Worm (Caenorhabditis elegans): ENCODE data around the gene txt-19.

Gene txt-19

DNA sequence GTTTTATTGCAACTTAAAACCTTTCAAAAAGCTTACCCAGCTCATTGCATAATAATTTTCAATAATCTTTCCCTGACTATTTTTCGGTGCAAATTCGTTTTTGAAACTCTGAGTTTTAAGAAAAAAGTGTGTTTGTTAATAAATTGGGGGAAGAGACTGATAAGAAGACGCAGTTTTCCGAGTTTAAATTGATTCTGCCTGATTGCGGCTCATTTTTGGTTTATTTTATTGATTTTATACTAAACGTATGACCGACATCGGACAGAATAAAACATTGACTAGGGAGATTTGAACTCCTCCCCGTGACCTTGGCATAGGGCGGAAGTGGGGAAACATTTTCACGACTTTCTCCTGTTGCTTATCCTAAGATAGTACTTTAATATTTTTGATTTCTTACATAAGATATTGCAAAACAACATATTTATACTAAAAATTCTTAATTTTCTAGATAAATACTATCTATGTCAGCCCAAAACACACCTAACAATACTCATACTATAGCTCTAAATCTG lies 50.7 kb downstream of the txt-19 start, which contains the start of gene K08D8.7:
Gene K08D8.7 (plus strand): TSS at position 462 of the 512 bp plus-strand sequence.
- TF ChIP-seq ceh-13 (GFP tag; optimal IDR thresholded peaks at IDR 0.05) (no peak), flt-1 (GFP tag; IDR thresholded peaks at IDR 0.05) (no peak)

DNA sequence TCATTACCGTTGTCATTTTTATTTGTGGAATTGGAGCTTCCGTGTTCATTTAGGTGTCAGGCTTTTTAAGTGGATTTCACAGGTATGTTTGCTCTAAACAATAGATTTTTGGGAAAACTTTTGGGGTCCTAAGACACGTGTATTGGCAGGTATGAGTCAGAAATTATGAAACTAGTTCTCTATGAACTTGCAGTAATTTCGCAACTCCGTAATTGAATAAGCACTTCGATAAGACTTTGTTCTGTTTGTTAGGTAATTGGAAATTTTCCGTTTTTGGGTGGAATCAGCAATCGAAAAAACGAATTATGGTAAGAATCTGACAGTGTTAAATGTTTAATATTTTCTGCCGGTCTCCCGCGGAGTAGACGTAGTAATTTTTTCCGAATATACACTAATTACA lies 51.4 kb downstream of the txt-19 start:
- TF ChIP-seq tra-4 (tag; optimal IDR thresholded peaks at IDR 0.05) (no peak), ceh-13 (GFP tag; optimal IDR thresholded peaks at IDR 0.05) (no peak), aly-1 (tag; optimal IDR thresholded peaks at IDR 0.05) (no peak), hmbx-1 (tag; optimal IDR thresholded peaks at IDR 0.05) (no peak)
